Worm (Caenorhabditis elegans): ENCODE measurements around the gene B0222.1.

B0222.1 gene

ce11 chrV:9095613-9096317 is 38.3 kb upstream of the B0222.1 start, which contains the start of gene F21C10.10 (continued):
- peak; percentile 85 for TF ChIP-seq egl-27 (tag; optimal IDR thresholded peaks at IDR 0.05)
- TF ChIP-seq lin-13 (GFP tag; optimal IDR thresholded peaks at IDR 0.05) = peak; percentile 73
- TF ChIP-seq nhr-129 (tag; optimal IDR thresholded peaks at IDR 0.05) = peak; percentile 88
- peak; percentile 88 for TF ChIP-seq crh-2 (tag; optimal IDR thresholded peaks at IDR 0.05)
- TF ChIP-seq nhr-12 (tag; optimal IDR thresholded peaks at IDR 0.05) = no peak
- TF ChIP-seq unc-55 (GFP tag; optimal IDR thresholded peaks at IDR 0.05) = peak; percentile 29
- peak; percentile 86 for TF ChIP-seq ztf-4 (tag; optimal IDR thresholded peaks at IDR 0.05)
- TF ChIP-seq snpc-4 (tag; optimal IDR thresholded peaks at IDR 0.05) = peak; percentile 68
- TF ChIP-seq mab-5 (tag; optimal IDR thresholded peaks at IDR 0.05) = peak; percentile 17
- no peak for TF ChIP-seq ceh-16 (tag; optimal IDR thresholded peaks at IDR 0.05)
- TF ChIP-seq ZK546.5 (tag; optimal IDR thresholded peaks at IDR 0.05) = no peak
- TF ChIP-seq lsy-2 (tag; optimal IDR thresholded peaks at IDR 0.05) = peak in 1 of 2 experiments; percentile 85
- peak; percentile 97 for TF ChIP-seq nhr-25 (tag; optimal IDR thresholded peaks at IDR 0.05)
- peak; percentile 88 for TF ChIP-seq Y55F3AM.14 (GFP tag; optimal IDR thresholded peaks at IDR 0.05)
- TF ChIP-seq nhr-11 (tag; optimal IDR thresholded peaks at IDR 0.05) = no peak
- TF ChIP-seq ztf-1 (GFP tag; conservative IDR thresholded peaks at IDR 0.05) = no peak
- TF ChIP-seq gmeb-1 (tag; optimal IDR thresholded peaks at IDR 0.05) = peak; percentile 73
- TF ChIP-seq unc-39 (tag; optimal IDR thresholded peaks at IDR 0.05) = no peak
- TF ChIP-seq fos-1 (tag; optimal IDR thresholded peaks at IDR 0.05) = peak; percentile 70
- peak; percentile 72 for TF ChIP-seq blmp-1 (tag; optimal IDR thresholded peaks at IDR 0.05; ENCODE audit: insufficient read depth)
- no peak for TF ChIP-seq elt-1 (tag; optimal IDR thresholded peaks at IDR 0.05)
- TF ChIP-seq mdl-1 (tag; optimal IDR thresholded peaks at IDR 0.05) = peak; percentile 63 to 89
- peak; percentile 96 for TF ChIP-seq F13H6.1 (tag; optimal IDR thresholded peaks at IDR 0.05)
- TF ChIP-seq nhr-21 (tag; optimal IDR thresholded peaks at IDR 0.05) = peak; percentile 96
- no peak for TF ChIP-seq nhr-10 (tag; optimal IDR thresholded peaks at IDR 0.05)

ce11 chrV:9096674-9097073 is 37.4 kb upstream of the B0222.1 start:
- TF ChIP-seq lin-11 (tag; optimal IDR thresholded peaks at IDR 0.05) = no peak
- no peak for TF ChIP-seq snpc-4 (tag; optimal IDR thresholded peaks at IDR 0.05)
- TF ChIP-seq gmeb-1 (tag; optimal IDR thresholded peaks at IDR 0.05) = no peak
- TF ChIP-seq nhr-10 (tag; optimal IDR thresholded peaks at IDR 0.05) = no peak
- no peak for TF ChIP-seq sma-9 (GFP tag; optimal IDR thresholded peaks at IDR 0.05)
- no peak for TF ChIP-seq sma-9 (tag; optimal IDR thresholded peaks at IDR 0.05)
- no peak for TF ChIP-seq ztf-11 (tag; optimal IDR thresholded peaks at IDR 0.05)
- TF ChIP-seq unc-39 (tag; optimal IDR thresholded peaks at IDR 0.05) = no peak
- no peak for TF ChIP-seq peb-1 (tag; optimal IDR thresholded peaks at IDR 0.05)
- TF ChIP-seq ama-1 (optimal IDR thresholded peaks at IDR 0.05) = no peak
- TF ChIP-seq ZK546.5 (tag; optimal IDR thresholded peaks at IDR 0.05) = no peak
- TF ChIP-seq ceh-82 (tag; optimal IDR thresholded peaks at IDR 0.05) = no peak
- TF ChIP-seq blmp-1 (tag; optimal IDR thresholded peaks at IDR 0.05; ENCODE audit: insufficient read depth) = no peak
- TF ChIP-seq F13H6.1 (tag; optimal IDR thresholded peaks at IDR 0.05) = no peak
- TF ChIP-seq nhr-25 (tag; optimal IDR thresholded peaks at IDR 0.05) = no peak
- TF ChIP-seq ztf-1 (GFP tag; conservative IDR thresholded peaks at IDR 0.05) = no peak
- TF ChIP-seq mab-5 (tag; optimal IDR thresholded peaks at IDR 0.05) = no peak

- TF ChIP-seq nhr-129 (tag; optimal IDR thresholded peaks at IDR 0.05) = peak; percentile 38
- no peak for TF ChIP-seq peb-1 (tag; optimal IDR thresholded peaks at IDR 0.05)
Measured at ce11 chrV:9097213-9097612, 36.8 kb upstream of the B0222.1 start.

ce11 chrV:9098280-9098973 is 35.6 kb upstream of the B0222.1 start, which contains the start of gene F21C10.9:
TSS of gene F21C10.9 (minus strand) at chrV:9098696.
- TF ChIP-seq fos-1 (tag; optimal IDR thresholded peaks at IDR 0.05) = peak; percentile 5
- no peak for TF ChIP-seq ZK546.5 (tag; optimal IDR thresholded peaks at IDR 0.05)

- TF ChIP-seq ztf-11 (tag; optimal IDR thresholded peaks at IDR 0.05) (no peak), zag-1 (tag; optimal IDR thresholded peaks at IDR 0.05) (no peak), mbf-1 (tag; optimal IDR thresholded peaks at IDR 0.05) (no peak), nhr-77 (tag; optimal IDR thresholded peaks at IDR 0.05) (no peak), ceh-82 (tag; optimal IDR thresholded peaks at IDR 0.05) (no peak), nhr-237 (tag; optimal IDR thresholded peaks at IDR 0.05) (no peak), nhr-6 (tag; optimal IDR thresholded peaks at IDR 0.05) (no peak), blmp-1 (tag; optimal IDR thresholded peaks at IDR 0.05; ENCODE audit: insufficient read depth) (no peak), egl-27 (tag; optimal IDR thresholded peaks at IDR 0.05) (no peak), fos-1 (tag; optimal IDR thresholded peaks at IDR 0.05) (no peak), F13H6.1 (tag; optimal IDR thresholded peaks at IDR 0.05) (no peak), dmd-4 (tag; optimal IDR thresholded peaks at IDR 0.05) (no peak), aly-2 (tag; optimal IDR thresholded peaks at IDR 0.05) (no peak), nhr-12 (tag; optimal IDR thresholded peaks at IDR 0.05) (no peak), lin-39 (tag; optimal IDR thresholded peaks at IDR 0.05) (no peak), ztf-1 (GFP tag; conservative IDR thresholded peaks at IDR 0.05) (no peak), mab-5 (tag; optimal IDR thresholded peaks at IDR 0.05) (no peak)
Measured at ce11 chrV:9101062-9101461, 33.0 kb upstream of the B0222.1 start, which contains the start of gene frpr-6. TSS of gene frpr-6 (minus strand) at chrV:9101162.
